Worm (Caenorhabditis elegans): ENCODE data around the gene ehn-3.

- no peak for TF ChIP-seq aly-1 (tag; optimal IDR thresholded peaks at IDR 0.05)
- no peak for TF ChIP-seq flt-1 (GFP tag; IDR thresholded peaks at IDR 0.05)
- no peak for TF ChIP-seq ama-1 (optimal IDR thresholded peaks at IDR 0.05)
- no peak for TF ChIP-seq B0310.2 (tag; optimal IDR thresholded peaks at IDR 0.05)
- no peak for TF ChIP-seq ceh-36 (tag; optimal IDR thresholded peaks at IDR 0.05)
- no peak for TF ChIP-seq pes-1 (GFP tag; IDR thresholded peaks at IDR 0.05)
- TF ChIP-seq tra-4 (tag; optimal IDR thresholded peaks at IDR 0.05) = no peak
- no peak for TF ChIP-seq sea-1 (GFP tag; conservative IDR thresholded peaks at IDR 0.05)
- TF ChIP-seq hmg-4 (GFP tag; optimal IDR thresholded peaks at IDR 0.05) = no peak
Measured at ce11 chrIV:5397539-5397938, 21.5 kb downstream of the ehn-3 start, which contains the start of gene ZK616.2.
